Fruit fly (Drosophila melanogaster) whole organism, wandering third instar larva: ENCODE measurements around the gene CG42729.

Experiments
- Abd-B ChIP-seq: fragments of >200 bp; optimal IDR thresholded peaks from 2 replicates; lab custom pipeline; 2017; ENCODE audit warnings: missing biosample characterization, missing genetic modification characterization
- CG32264 ChIP-seq: fragments of 200-800 bp; sonication (Bioruptor generic); optimal IDR thresholded peaks from 2 replicates; lab custom pipeline; 2016; ENCODE audit warnings: missing biosample characterization, missing genetic modification characterization
- CG9705 ChIP-seq: fragments of 200-800 bp; sonication (Bioruptor generic); optimal IDR thresholded peaks from 2 replicates; lab custom pipeline; 2018; ENCODE audit warnings: missing biosample characterization, mild to moderate bottlenecking, missing genetic modification characterization
- CrebA ChIP-seq: fragments of 200-800 bp; sonication (Bioruptor generic); optimal IDR thresholded peaks from 2 replicates; lab custom pipeline; 2016; ENCODE audit warnings: missing biosample characterization, mild to moderate bottlenecking, missing genetic modification characterization, borderline replicate concordance
- Dfd ChIP-seq: fragments of >200 bp; optimal IDR thresholded peaks from 2 replicates; lab custom pipeline; 2017; ENCODE audit warnings: missing biosample characterization, missing genetic modification characterization
- Dif ChIP-seq: fragments of 200-275, 200-300 bp; sonication (Bioruptor generic); optimal IDR thresholded peaks from 2 replicates; lab custom pipeline; 2018; ENCODE audit warnings: missing biosample characterization, missing genetic modification characterization; ENCODE audit not compliant: partially characterized antibody
- GATAd ChIP-seq: sonication (Bioruptor generic); optimal IDR thresholded peaks from 2 replicates; lab custom pipeline; 2016; ENCODE audit warnings: missing biosample characterization, missing genetic modification characterization
- HLH106 ChIP-seq: fragments of 200-800 bp; optimal IDR thresholded peaks from 3 replicates; lab custom pipeline; 2019; ENCODE audit warnings: missing biosample characterization, mild to moderate bottlenecking, missing genetic modification characterization, moderate library complexity
- Hnf4 ChIP-seq: fragments of 200-800 bp; sonication (Bioruptor generic); optimal IDR thresholded peaks from 2 replicates; lab custom pipeline; 2016; ENCODE audit warnings: missing biosample characterization, mild to moderate bottlenecking, missing genetic modification characterization
- Hr78 ChIP-seq: fragments of >200 bp; optimal IDR thresholded peaks from 2 replicates; lab custom pipeline; 2017; ENCODE audit warnings: missing biosample characterization, missing genetic modification characterization
- Hr83 ChIP-seq: fragments of 200-300 bp; sonication (Bioruptor generic); optimal IDR thresholded peaks from 2 replicates; lab custom pipeline; 2016; ENCODE audit warnings: missing biosample characterization, mild to moderate bottlenecking, missing genetic modification characterization, moderate library complexity; ENCODE audit not compliant: poor library complexity, severe bottlenecking
- Jra ChIP-seq: sonication (Bioruptor generic); optimal IDR thresholded peaks from 2 replicates; lab custom pipeline; 2016; ENCODE audit warnings: missing biosample characterization, missing genetic modification characterization
- Mio ChIP-seq: sonication (Bioruptor generic); optimal IDR thresholded peaks from 2 replicates; lab custom pipeline; 2016; ENCODE audit warnings: missing biosample characterization, missing genetic modification characterization
- Myc ChIP-seq: fragments of >200 bp; optimal IDR thresholded peaks from 2 replicates; lab custom pipeline; 2017
- N ChIP-seq: fragments of >200 bp; optimal IDR thresholded peaks from 2 replicates; lab custom pipeline; 2018; ENCODE audit warnings: missing biosample characterization, missing external identifiers, missing genetic modification characterization
- OdsH ChIP-seq: fragments of 200-800 bp; sonication (Bioruptor generic); optimal IDR thresholded peaks from 2 replicates; lab custom pipeline; 2016; ENCODE audit warnings: missing biosample characterization, mild to moderate bottlenecking, missing genetic modification characterization
- Rel ChIP-seq, 2 experiments: fragments of 200-800 bp; sonication (Bioruptor generic) in 1 of 2; optimal IDR thresholded peaks; 2 replicates in 1 of 2; 3 replicates in 1 of 2; lab custom pipeline; 2016 to 2019; ENCODE audit warnings: mild to moderate bottlenecking in 2 of 2, missing biosample characterization in 2 of 2, missing genetic modification characterization in 2 of 2, moderate library complexity in 1 of 2
- Sp1 ChIP-seq: fragments of 200-800 bp; sonication (Bioruptor generic); optimal IDR thresholded peaks from 3 replicates; lab custom pipeline; 2019; ENCODE audit warnings: missing biosample characterization, mild to moderate bottlenecking, missing genetic modification characterization, moderate library complexity
- Vsx2 ChIP-seq: fragments of 200-300, 225-300 bp; sonication (Bioruptor generic); optimal IDR thresholded peaks from 2 replicates; lab custom pipeline; 2018; ENCODE audit warnings: missing biosample characterization, missing genetic modification characterization; ENCODE audit not compliant: partially characterized antibody
- br ChIP-seq: fragments of 200-800 bp; sonication (Bioruptor generic); optimal IDR thresholded peaks from 2 replicates; lab custom pipeline; 2016; ENCODE audit warnings: missing biosample characterization, missing genetic modification characterization
- brk ChIP-seq: fragments of 200-800 bp; sonication (Bioruptor generic); optimal IDR thresholded peaks from 2 replicates; lab custom pipeline; 2016; ENCODE audit warnings: missing biosample characterization, mild to moderate bottlenecking, missing genetic modification characterization
- dl ChIP-seq, 2 experiments: fragments of 175-275, 200-275 bp in 1 of 2; fragments of 200-275 bp in 1 of 2; sonication (Bioruptor generic); optimal IDR thresholded peaks; lab custom pipeline; 2018; ENCODE audit warnings: mild to moderate bottlenecking in 2 of 2, missing biosample characterization in 2 of 2, missing genetic modification characterization in 2 of 2, moderate library complexity in 2 of 2; ENCODE audit not compliant: partially characterized antibody in 2 of 2, insufficient read depth in 1 of 2
- dmrt93B ChIP-seq: fragments of 200-800 bp; sonication (Bioruptor generic); optimal IDR thresholded peaks from 2 replicates; lab custom pipeline; 2018; ENCODE audit warnings: missing biosample characterization, mild to moderate bottlenecking, missing genetic modification characterization
- dsf ChIP-seq: sonication (Bioruptor generic); optimal IDR thresholded peaks from 2 replicates; lab custom pipeline; 2016; ENCODE audit warnings: missing biosample characterization, missing genetic modification characterization, borderline replicate concordance
- ey ChIP-seq: fragments of 200-800 bp; sonication (Bioruptor generic); optimal IDR thresholded peaks from 2 replicates; lab custom pipeline; 2016; ENCODE audit warnings: missing biosample characterization, missing genetic modification characterization
- foxo ChIP-seq, 2 experiments: fragments of 200-800 bp; sonication (Bioruptor generic); optimal IDR thresholded peaks; 2 replicates in 1 of 2; 3 replicates in 1 of 2; lab custom pipeline; 2016 to 2017; ENCODE audit warnings: missing biosample characterization in 2 of 2, missing genetic modification characterization in 2 of 2
- fru ChIP-seq: fragments of 200-800 bp; sonication (Bioruptor generic); optimal IDR thresholded peaks from 3 replicates; lab custom pipeline; 2016; ENCODE audit warnings: missing biosample characterization, mild to moderate bottlenecking, missing genetic modification characterization
- h ChIP-seq: fragments of 200-800 bp; sonication (Bioruptor generic); optimal IDR thresholded peaks from 3 replicates; lab custom pipeline; 2016; ENCODE audit warnings: missing biosample characterization, mild to moderate bottlenecking, missing genetic modification characterization
- jim ChIP-seq: fragments of 175-275, 200-325 bp; sonication (Bioruptor generic); optimal IDR thresholded peaks from 2 replicates; lab custom pipeline; 2016; ENCODE audit warnings: missing biosample characterization, mild to moderate bottlenecking, missing genetic modification characterization
- lola ChIP-seq: fragments of >200 bp; optimal IDR thresholded peaks from 2 replicates; lab custom pipeline; 2017; ENCODE audit warnings: missing biosample characterization, missing genetic modification characterization
- pan ChIP-seq: fragments of >200 bp; optimal IDR thresholded peaks from 2 replicates; lab custom pipeline; 2017
- psq ChIP-seq: fragments of 200-800 bp; sonication (Bioruptor generic); optimal IDR thresholded peaks from 3 replicates; lab custom pipeline; 2017; ENCODE audit warnings: missing biosample characterization, mild to moderate bottlenecking, missing genetic modification characterization, moderate library complexity
- rgr ChIP-seq: fragments of 200-800 bp; sonication (Bioruptor generic); optimal IDR thresholded peaks from 3 replicates; lab custom pipeline; 2016; ENCODE audit warnings: missing biosample characterization, mild to moderate bottlenecking, missing genetic modification characterization
- sage ChIP-seq: fragments of 200-800 bp; sonication (Bioruptor generic); optimal IDR thresholded peaks from 2 replicates; lab custom pipeline; 2016; ENCODE audit warnings: missing biosample characterization, mild to moderate bottlenecking, missing genetic modification characterization
- sv ChIP-seq: fragments of 200-800 bp; sonication (Bioruptor generic); optimal IDR thresholded peaks from 3 replicates; lab custom pipeline; 2016; ENCODE audit warnings: missing biosample characterization, missing genetic modification characterization
- tai ChIP-seq: sonication (Bioruptor generic); optimal IDR thresholded peaks from 2 replicates; lab custom pipeline; 2016; ENCODE audit warnings: missing biosample characterization, missing genetic modification characterization
- usp ChIP-seq: fragments of >200 bp; optimal IDR thresholded peaks from 2 replicates; lab custom pipeline; 2017; ENCODE audit warnings: missing biosample characterization, missing genetic modification characterization
- woc ChIP-seq: sonication (Bioruptor generic); optimal IDR thresholded peaks from 2 replicates; lab custom pipeline; 2016; ENCODE audit warnings: missing biosample characterization, mild to moderate bottlenecking, missing genetic modification characterization

The CG42729 gene

dm6 chr3L:15501646-15501972, 25.7 kb downstream of the CG42729 start:
- peak; percentile 32 for TF ChIP-seq woc (GFP tag; lab: Kevin White, UChicago)
- no peak for TF ChIP-seq jim (GFP tag; lab: Kevin White, UChicago)

DNA sequence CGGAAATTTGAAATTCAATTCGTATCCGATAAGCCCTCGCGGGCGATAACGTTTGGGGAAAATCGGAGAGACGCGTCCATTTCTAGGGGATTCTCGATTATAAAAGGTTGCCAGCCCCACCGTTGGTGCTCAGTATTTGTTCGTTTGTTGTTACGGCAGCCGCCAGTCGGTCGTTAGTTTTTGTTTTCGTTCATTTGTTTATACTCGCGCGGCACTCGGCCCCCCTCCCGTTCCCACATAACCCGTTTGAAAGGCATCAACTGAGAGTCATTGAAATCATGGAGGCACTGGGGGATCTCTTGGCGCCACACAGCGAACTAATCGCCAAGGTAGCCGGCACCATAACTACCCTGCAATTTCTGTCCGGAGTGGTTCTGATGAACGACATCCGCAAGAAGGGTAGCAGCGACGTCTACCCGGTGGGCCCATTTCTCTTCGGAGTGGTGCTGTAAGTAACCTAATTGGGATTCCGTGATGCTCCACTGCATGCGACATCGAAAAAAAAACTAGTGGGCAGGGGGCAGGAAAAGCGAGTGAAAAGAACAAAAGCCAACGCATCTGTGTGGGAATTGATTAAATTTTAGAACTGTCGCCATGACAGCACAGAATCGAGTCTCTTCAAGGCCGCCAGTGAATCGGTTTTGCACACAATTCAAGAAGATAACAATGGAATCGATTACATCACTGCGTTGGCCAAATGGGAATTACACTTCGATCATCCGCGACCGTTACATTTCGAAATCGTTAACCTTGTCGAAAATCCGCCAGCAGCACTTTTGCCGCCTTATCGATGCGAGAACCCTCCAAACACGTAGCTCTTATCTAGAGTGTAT, 26.3 kb downstream of the CG42729 start, which contains the start of gene CG7272:
CG7272 (plus strand) TSS at position 126 of the 833 bp plus-strand sequence.
- no peak for TF ChIP-seq tai (GFP tag; lab: Kevin White, UChicago)
- no peak for TF ChIP-seq HLH106
- no peak for TF ChIP-seq Mio (GFP tag; lab: Kevin White, UChicago)
- TF ChIP-seq Myc (lab: Kevin White, UChicago), result no peak
- peak; percentile 13 for TF ChIP-seq Sp1 (GFP tag; lab: Kevin White, UChicago)
- no peak for TF ChIP-seq Abd-B (GFP tag; lab: Kevin White, UChicago)
- peak; percentile 29 for TF ChIP-seq woc (GFP tag; lab: Kevin White, UChicago)
- no peak for TF ChIP-seq Rel (GFP tag; optimal IDR thresholded peaks at IDR 0.05; lab: Kevin White, UChicago)
- peak; percentile 96 for TF ChIP-seq Rel (tag; optimal IDR thresholded peaks at IDR 0.05; lab: Kevin White, UChicago)
- TF ChIP-seq Hr83, result peak; percentile 30
- TF ChIP-seq Vsx2, result no peak
- no peak for TF ChIP-seq usp
- peak; percentile 42 for TF ChIP-seq br (GFP tag; lab: Kevin White, UChicago)
- no peak for TF ChIP-seq CrebA
- no peak for TF ChIP-seq Hr78 (GFP tag; lab: Kevin White, UChicago)
- peak; percentile 64 for TF ChIP-seq Dif (GFP tag; lab: Kevin White, UChicago)
- no peak for TF ChIP-seq foxo (GFP tag; optimal IDR thresholded peaks at IDR 0.05; lab: Kevin White, UChicago)
- no peak for TF ChIP-seq sv (GFP tag; lab: Kevin White, UChicago)
- TF ChIP-seq Hnf4 (GFP tag; lab: Kevin White, UChicago), result no peak
- no peak for TF ChIP-seq OdsH (GFP tag; lab: Kevin White, UChicago)
- TF ChIP-seq jim (GFP tag; lab: Kevin White, UChicago), result peak; percentile 86
- no peak for TF ChIP-seq dsf
- TF ChIP-seq Dfd (GFP tag; lab: Kevin White, UChicago), result no peak
- no peak for TF ChIP-seq sage (GFP tag; lab: Kevin White, UChicago)
- TF ChIP-seq fru (GFP tag; lab: Kevin White, UChicago), result no peak
- no peak for TF ChIP-seq brk (GFP tag; lab: Kevin White, UChicago)
- no peak for TF ChIP-seq lola
- TF ChIP-seq psq (GFP tag; lab: Kevin White, UChicago), result no peak
- TF ChIP-seq dl (GFP tag; optimal IDR thresholded peaks at IDR 0.05; lab: Kevin White, UChicago; ENCODE audit: insufficient read depth in 1 of 2, partially characterized antibody in 2 of 2), result no peak
- TF ChIP-seq pan (lab: Kevin White, UChicago), result no peak
- no peak for TF ChIP-seq GATAd
- peak; percentile 51 for TF ChIP-seq h (GFP tag; lab: Kevin White, UChicago)
- no peak for TF ChIP-seq N
- TF ChIP-seq dmrt93B (GFP tag; lab: Kevin White, UChicago), result no peak
- peak; percentile 61 for TF ChIP-seq rgr (GFP tag; lab: Kevin White, UChicago)
- no peak for TF ChIP-seq ey (GFP tag; lab: Kevin White, UChicago)
- TF ChIP-seq CG9705 (GFP tag; lab: Kevin White, UChicago), result no peak
- no peak for TF ChIP-seq Jra (GFP tag; lab: Kevin White, UChicago)
- TF ChIP-seq CG32264, result no peak

DNA sequence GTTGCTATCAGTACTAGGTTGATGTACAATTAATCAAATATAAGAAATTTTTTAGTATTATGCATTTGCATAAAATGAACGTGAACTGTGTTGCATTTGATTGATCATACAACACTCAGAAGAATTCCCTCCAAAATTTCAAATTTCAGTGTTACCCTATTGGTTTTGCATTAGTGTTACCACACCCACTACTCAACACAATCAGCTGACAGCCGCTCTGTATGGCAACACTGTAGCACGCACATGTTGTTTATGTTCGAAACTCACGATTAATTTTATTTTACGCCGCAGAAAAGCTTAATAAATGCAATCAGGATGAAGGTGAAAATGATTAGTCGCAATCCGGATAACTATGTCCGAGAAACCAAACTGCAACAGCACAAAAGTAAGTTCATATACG, 28.6 kb downstream of the CG42729 start, which contains the start of gene CG7275:
CG7275 (plus strand) TSS at position 215 of the 400 bp plus-strand sequence.
- TF ChIP-seq Sp1 (GFP tag; lab: Kevin White, UChicago), result no peak
- TF ChIP-seq CG32264, result no peak
- no peak for TF ChIP-seq CrebA
- peak; percentile 44 for TF ChIP-seq rgr (GFP tag; lab: Kevin White, UChicago)
- TF ChIP-seq fru (GFP tag; lab: Kevin White, UChicago), result no peak
- TF ChIP-seq Vsx2, result no peak
- TF ChIP-seq dl (GFP tag; optimal IDR thresholded peaks at IDR 0.05; lab: Kevin White, UChicago; ENCODE audit: insufficient read depth in 1 of 2, partially characterized antibody in 2 of 2), result no peak
- no peak for TF ChIP-seq HLH106
- no peak for TF ChIP-seq woc (GFP tag; lab: Kevin White, UChicago)
- no peak for TF ChIP-seq Dif (GFP tag; lab: Kevin White, UChicago)
- TF ChIP-seq dsf, result no peak
- no peak for TF ChIP-seq GATAd
- TF ChIP-seq h (GFP tag; lab: Kevin White, UChicago), result no peak
- TF ChIP-seq Myc (lab: Kevin White, UChicago), result peak; percentile 28
- TF ChIP-seq brk (GFP tag; lab: Kevin White, UChicago), result peak; percentile 22
- no peak for TF ChIP-seq Rel (GFP tag; optimal IDR thresholded peaks at IDR 0.05; lab: Kevin White, UChicago)
- TF ChIP-seq Rel (tag; optimal IDR thresholded peaks at IDR 0.05; lab: Kevin White, UChicago), result no peak
- no peak for TF ChIP-seq br (GFP tag; lab: Kevin White, UChicago)
- no peak for TF ChIP-seq N
- TF ChIP-seq CG9705 (GFP tag; lab: Kevin White, UChicago), result no peak
- no peak for TF ChIP-seq jim (GFP tag; lab: Kevin White, UChicago)
- no peak for TF ChIP-seq Hr83
- TF ChIP-seq foxo (GFP tag; optimal IDR thresholded peaks at IDR 0.05; lab: Kevin White, UChicago), result no peak
- TF ChIP-seq usp, result no peak
- TF ChIP-seq tai (GFP tag; lab: Kevin White, UChicago), result no peak
- TF ChIP-seq pan (lab: Kevin White, UChicago), result no peak
